Fruit fly (Drosophila melanogaster) whole organism, embryonic: ENCODE data around the gene CG13384.
A peak's percentile ranks its signal among the peaks of the same experiment; 100 is the strongest.

Experiments
- Aef1 ChIP-seq: fragments of 200-800 bp; sonication (Bioruptor generic); IDR thresholded peaks from 3 replicates; pipeline ENCODE4 v1.3.6; 2022; ENCODE audit warnings: missing biosample characterization, missing genetic modification characterization
- Asciz ChIP-seq: fragments of 200-800 bp; sonication (Bioruptor generic); optimal IDR thresholded peaks from 2 replicates; lab custom pipeline; 2017; ENCODE audit warnings: missing biosample characterization, mild to moderate bottlenecking, missing genetic modification characterization, missing genetic modification reagents
- B-H1 ChIP-seq: fragments of 200-800 bp; sonication (Bioruptor generic); IDR thresholded peaks from 3 replicates; pipeline ENCODE4 v1.3.6; 2022; ENCODE audit warnings: missing biosample characterization, missing genetic modification characterization
- CG1024 ChIP-seq: fragments of 200-800 bp; sonication (Bioruptor generic); IDR thresholded peaks from 2 replicates; pipeline ENCODE4 v1.3.6; 2022; ENCODE audit warnings: missing biosample characterization, missing genetic modification characterization
- CG10267 ChIP-seq: fragments of 200-800 bp; sonication (Bioruptor generic); optimal IDR thresholded peaks from 2 replicates; lab custom pipeline; 2018; ENCODE audit warnings: missing biosample characterization, mild to moderate bottlenecking, missing genetic modification characterization, moderate library complexity
- CG11398 ChIP-seq: fragments of 200-800 bp; sonication (Bioruptor generic); optimal IDR thresholded peaks from 2 replicates; lab custom pipeline; 2016; ENCODE audit warnings: missing biosample characterization, missing genetic modification characterization
- CG1233 ChIP-seq: fragments of 200-800 bp; sonication (Bioruptor generic); optimal IDR thresholded peaks from 4 replicates; lab custom pipeline; 2018; ENCODE audit warnings: missing biosample characterization, mild to moderate bottlenecking, missing genetic modification characterization
- CG14860 ChIP-seq: fragments of 200-800 bp; sonication (Bioruptor generic); IDR thresholded peaks from 3 replicates; pipeline ENCODE4 v1.3.6; 2022; ENCODE audit warnings: missing biosample characterization, missing genetic modification characterization; ENCODE audit not compliant: partially characterized antibody
- CG15514 ChIP-seq: fragments of 200-800 bp; sonication (Bioruptor generic); optimal IDR thresholded peaks from 3 replicates; lab custom pipeline; 2017; ENCODE audit warnings: missing biosample characterization, missing genetic modification characterization, mild to moderate bottlenecking, moderate library complexity, missing genetic modification reagents
- CG17612 ChIP-seq: fragments of 200-800 bp; sonication (Bioruptor generic); IDR thresholded peaks from 2 replicates; pipeline ENCODE4 v1.3.6; 2022; ENCODE audit warnings: missing biosample characterization, missing genetic modification characterization
- CG2120 ChIP-seq: fragments of 200-800 bp; sonication (Bioruptor generic); optimal IDR thresholded peaks from 3 replicates; lab custom pipeline; 2016; ENCODE audit warnings: missing biosample characterization, missing genetic modification characterization
- CG2129 ChIP-seq: fragments of 200-800 bp; sonication (Bioruptor generic); IDR thresholded peaks from 2 replicates; pipeline ENCODE4 v1.3.6; 2022; ENCODE audit warnings: missing biosample characterization, missing genetic modification characterization; ENCODE audit not compliant: partially characterized antibody
- CG32767 ChIP-seq: fragments of 200-800 bp; sonication (Bioruptor generic); IDR thresholded peaks from 2 replicates; pipeline ENCODE4 v1.3.6; 2022; ENCODE audit warnings: missing biosample characterization, missing genetic modification characterization
- CG3407 ChIP-seq: fragments of 200-800 bp; sonication (Bioruptor generic); optimal IDR thresholded peaks from 2 replicates; lab custom pipeline; 2018; ENCODE audit warnings: missing biosample characterization, mild to moderate bottlenecking, missing genetic modification characterization
- CG7786 ChIP-seq: fragments of 200-800 bp; sonication (Bioruptor generic); optimal IDR thresholded peaks from 2 replicates; lab custom pipeline; 2016; ENCODE audit warnings: missing biosample characterization, missing genetic modification characterization
- CG8089 ChIP-seq: fragments of 200-800 bp; sonication (Bioruptor generic); optimal IDR thresholded peaks from 3 replicates; lab custom pipeline; 2016; ENCODE audit warnings: missing biosample characterization, missing genetic modification characterization
- D19B ChIP-seq: fragments of 200-800 bp; sonication (Bioruptor generic); optimal IDR thresholded peaks from 2 replicates; lab custom pipeline; 2017; ENCODE audit warnings: missing biosample characterization, mild to moderate bottlenecking, missing genetic modification characterization
- Eip74EF ChIP-seq, 2 experiments: fragments of 200-800 bp in 1 of 2; fragments of >200 bp in 1 of 2; sonication (Bioruptor generic) in 1 of 2; optimal IDR thresholded peaks; 2 replicates each; lab custom pipeline; 2017 to 2019; ENCODE audit warnings: missing biosample characterization in 2 of 2, missing genetic modification characterization in 2 of 2, mild to moderate bottlenecking in 1 of 2, moderate library complexity in 1 of 2
- Gug ChIP-seq: fragments of 200-800 bp; sonication (Bioruptor generic); IDR thresholded peaks from 4 replicates; pipeline ENCODE4 v1.3.6; 2022; ENCODE audit warnings: missing biosample characterization, missing genetic modification characterization
- HmgD ChIP-seq: fragments of 200-800 bp; sonication (Bioruptor generic); optimal IDR thresholded peaks from 3 replicates; lab custom pipeline; 2016; ENCODE audit warnings: missing biosample characterization, missing genetic modification characterization
- Lim3 ChIP-seq: fragments of 200-800 bp; sonication (Bioruptor generic); IDR thresholded peaks from 2 replicates; pipeline ENCODE4 v1.3.6; 2022; ENCODE audit warnings: missing biosample characterization, missing genetic modification characterization
- Med ChIP-seq: fragments of 200-800 bp; sonication (Bioruptor generic); peaks from one replicate; lab custom pipeline; 2016; ENCODE audit warnings: missing biosample characterization, missing genetic modification characterization, mild to moderate bottlenecking, inconsistent platforms, moderate library complexity
- Mes4 ChIP-seq: fragments of 200-800 bp; sonication (Bioruptor generic); optimal IDR thresholded peaks from 2 replicates; lab custom pipeline; 2016; ENCODE audit warnings: missing biosample characterization, missing genetic modification characterization
- Ravus ChIP-seq: fragments of 200-800 bp; sonication (Bioruptor generic); IDR thresholded peaks from 2 replicates; pipeline ENCODE4 v1.3.6; 2022; ENCODE audit warnings: missing biosample characterization, missing genetic modification characterization
- Rx ChIP-seq: fragments of 200-800 bp; sonication (Bioruptor generic); IDR thresholded peaks from 2 replicates; pipeline ENCODE4 v1.3.6; 2022; ENCODE audit warnings: missing biosample characterization, missing genetic modification characterization
- Side ChIP-seq: fragments of 200-800 bp; sonication (Bioruptor generic); optimal IDR thresholded peaks from 2 replicates; lab custom pipeline; 2016; ENCODE audit warnings: missing biosample characterization, missing genetic modification characterization
- Sox100B ChIP-seq: fragments of 200-800 bp; sonication (Bioruptor generic); optimal IDR thresholded peaks from 3 replicates; lab custom pipeline; 2018; ENCODE audit warnings: missing biosample characterization, mild to moderate bottlenecking, missing genetic modification characterization
- br ChIP-seq: fragments of >200 bp; optimal IDR thresholded peaks from 2 replicates; lab custom pipeline; 2017
- corto ChIP-seq: fragments of 200-800 bp; sonication (Bioruptor generic); optimal IDR thresholded peaks from 2 replicates; lab custom pipeline; 2016; ENCODE audit warnings: missing biosample characterization, mild to moderate bottlenecking, missing genetic modification characterization, moderate library complexity
- dm ChIP-seq: fragments of 200-800 bp; sonication (Bioruptor generic); optimal IDR thresholded peaks from 3 replicates; lab custom pipeline; 2016; ENCODE audit warnings: missing biosample characterization, missing genetic modification characterization
- dmrt11E ChIP-seq: fragments of 200-800 bp; sonication (Bioruptor generic); optimal IDR thresholded peaks from 3 replicates; lab custom pipeline; 2018; ENCODE audit warnings: missing biosample characterization, mild to moderate bottlenecking, missing genetic modification characterization, moderate library complexity
- dysf ChIP-seq: fragments of 200-800 bp; sonication (Bioruptor generic); IDR thresholded peaks from 3 replicates; pipeline ENCODE4 v1.3.6; 2022; ENCODE audit warnings: missing biosample characterization, missing genetic modification characterization
- ems ChIP-seq: fragments of 200-800 bp; sonication (Bioruptor generic); optimal IDR thresholded peaks from 3 replicates; lab custom pipeline; 2016; ENCODE audit warnings: missing biosample characterization, missing genetic modification characterization
- eve ChIP-seq, 2 experiments: fragments of >200 bp; optimal IDR thresholded peaks; 2 replicates each; lab custom pipeline; 2017; ENCODE audit warnings: missing biosample characterization in 2 of 2, missing genetic modification characterization in 2 of 2
- fd3F ChIP-seq: fragments of 200-800 bp; sonication (Bioruptor generic); optimal IDR thresholded peaks from 2 replicates; lab custom pipeline; 2018; ENCODE audit warnings: missing biosample characterization, mild to moderate bottlenecking, missing genetic modification characterization, moderate library complexity
- gcm2 ChIP-seq: fragments of 200-800 bp; sonication (Bioruptor generic); optimal IDR thresholded peaks from 2 replicates; lab custom pipeline; 2016; ENCODE audit warnings: missing biosample characterization, missing genetic modification characterization
- gsb-n ChIP-seq: fragments of 200-800 bp; sonication (Bioruptor generic); optimal IDR thresholded peaks from 3 replicates; lab custom pipeline; 2018; ENCODE audit warnings: missing biosample characterization, mild to moderate bottlenecking, missing genetic modification characterization
- jigr1 ChIP-seq: fragments of 200-800 bp; sonication (Bioruptor generic); IDR thresholded peaks from 3 replicates; pipeline ENCODE4 v1.3.6; 2022; ENCODE audit warnings: missing biosample characterization, missing genetic modification characterization
- jumu ChIP-seq: fragments of 200-800 bp; sonication (Bioruptor generic); optimal IDR thresholded peaks from 3 replicates; lab custom pipeline; 2016; ENCODE audit warnings: missing biosample characterization, missing genetic modification characterization
- knrl ChIP-seq: fragments of 200-800 bp; sonication (Bioruptor generic); IDR thresholded peaks from 3 replicates; pipeline ENCODE4 v1.3.6; 2022; ENCODE audit warnings: missing biosample characterization, missing genetic modification characterization; ENCODE audit not compliant: partially characterized antibody
- pb ChIP-seq: fragments of 200-800 bp; sonication (Bioruptor generic); optimal IDR thresholded peaks from 3 replicates; lab custom pipeline; 2016; ENCODE audit warnings: missing biosample characterization, missing genetic modification characterization
- pita ChIP-seq: fragments of 200-800 bp; sonication (Bioruptor generic); optimal IDR thresholded peaks from 2 replicates; lab custom pipeline; 2017; ENCODE audit warnings: missing biosample characterization, mild to moderate bottlenecking, missing genetic modification characterization
- pnt ChIP-seq: fragments of 200-800 bp; sonication (Bioruptor generic); optimal IDR thresholded peaks from 3 replicates; lab custom pipeline; 2016; ENCODE audit warnings: missing biosample characterization, missing genetic modification characterization
- sd ChIP-seq: fragments of 200-800 bp; sonication (Bioruptor generic); optimal IDR thresholded peaks from 3 replicates; lab custom pipeline; 2018; ENCODE audit warnings: missing biosample characterization, mild to moderate bottlenecking, missing genetic modification characterization, moderate library complexity
- seq ChIP-seq: fragments of 200-800 bp; sonication (Bioruptor generic); IDR thresholded peaks from 2 replicates; pipeline ENCODE4 v1.3.6; 2022; ENCODE audit warnings: missing biosample characterization, missing genetic modification characterization
- sisA ChIP-seq: fragments of 200-800 bp; sonication (Bioruptor generic); IDR thresholded peaks from 2 replicates; pipeline ENCODE4 v1.3.6; 2022; ENCODE audit warnings: missing biosample characterization, missing genetic modification characterization
- sqz ChIP-seq: fragments of 200-800 bp; sonication (Bioruptor generic); optimal IDR thresholded peaks from 3 replicates; lab custom pipeline; 2018; ENCODE audit warnings: missing biosample characterization, mild to moderate bottlenecking, missing genetic modification characterization
- ttk ChIP-seq: fragments of 200-800 bp; sonication (Bioruptor generic); IDR thresholded peaks from 2 replicates; pipeline ENCODE4 v2.1.2; 2022; ENCODE audit warnings: missing biosample characterization, missing genetic modification characterization
- tup ChIP-seq: fragments of 200-800 bp; sonication (Bioruptor generic); optimal IDR thresholded peaks from 2 replicates; lab custom pipeline; 2016; ENCODE audit warnings: missing biosample characterization, mild to moderate bottlenecking, missing genetic modification characterization, moderate library complexity
- vnd ChIP-seq: fragments of 200-800 bp; sonication (Bioruptor generic); IDR thresholded peaks from 3 replicates; pipeline ENCODE4 v1.3.6; 2022; ENCODE audit warnings: missing biosample characterization, missing genetic modification characterization; ENCODE audit not compliant: partially characterized antibody

CG13384 gene

dm6 chr2L:8364006-8364956, 20.0 kb upstream of the CG13384 start, which contains the start of the genes RpS13 and CSN8 (continued):
- TF ChIP-seq sqz (GFP tag; lab: Kevin White, UChicago): peak; percentile 28
- no peak for TF ChIP-seq Side (GFP tag; lab: Kevin White, UChicago)
- no peak for TF ChIP-seq corto (GFP tag; lab: Kevin White, UChicago)
- no peak for TF ChIP-seq jumu (GFP tag; lab: Kevin White, UChicago)
- TF ChIP-seq CG17612 (GFP tag; lab: Robert Waterston, UW): no peak
- peak; percentile 61 for TF ChIP-seq Med
- peak; percentile 92 for TF ChIP-seq dm (GFP tag; lab: Kevin White, UChicago)
- no peak for TF ChIP-seq pb (GFP tag; lab: Kevin White, UChicago)
- no peak for TF ChIP-seq Aef1
- no peak for TF ChIP-seq ttk (GFP tag; lab: Robert Waterston, UW)
- peak; percentile 91 for TF ChIP-seq CG2129 (GFP tag; lab: Robert Waterston, UW)
- peak; percentile 60 for TF ChIP-seq CG15514 (GFP tag; lab: Kevin White, UChicago)
- TF ChIP-seq dmrt11E (tag; lab: Kevin White, UChicago): no peak
- TF ChIP-seq seq (GFP tag; lab: Robert Waterston, UW): no peak
- TF ChIP-seq fd3F (GFP tag; lab: Kevin White, UChicago): no peak
- no peak for TF ChIP-seq B-H1 (GFP tag; lab: Robert Waterston, UW)
- no peak for TF ChIP-seq gcm2 (GFP tag; lab: Kevin White, UChicago)
- TF ChIP-seq CG10267 (tag; lab: Kevin White, UChicago): peak; percentile 63
- TF ChIP-seq Sox100B (GFP tag; lab: Kevin White, UChicago): no peak
- TF ChIP-seq tup (GFP tag; lab: Kevin White, UChicago): no peak
- 0 out of 2 replicates have a peak, but pooled peaks have one; percentile 17 for TF ChIP-seq CG32767 (GFP tag; lab: Robert Waterston, UW)
- TF ChIP-seq jigr1: no peak
- TF ChIP-seq Lim3 (GFP tag; lab: Robert Waterston, UW): no peak
- TF ChIP-seq CG7786 (GFP tag; lab: Kevin White, UChicago): no peak
- no peak for TF ChIP-seq pita (GFP tag; lab: Kevin White, UChicago)
- TF ChIP-seq CG14860 (GFP tag; lab: Robert Waterston, UW): peak; percentile 92
- no peak for TF ChIP-seq dysf (GFP tag; lab: Robert Waterston, UW)
- TF ChIP-seq CG1233 (GFP tag; lab: Kevin White, UChicago): peak; percentile 12
- no peak for TF ChIP-seq ems (GFP tag; lab: Kevin White, UChicago)
- TF ChIP-seq gsb-n (tag; lab: Kevin White, UChicago): no peak
- TF ChIP-seq CG2120 (GFP tag; lab: Kevin White, UChicago): no peak
- TF ChIP-seq eve (GFP tag; optimal IDR thresholded peaks at IDR 0.05; lab: Kevin White, UChicago): peak in 1 of 2 experiments; percentile 69
- TF ChIP-seq Rx (GFP tag; lab: Robert Waterston, UW): no peak
- no peak for TF ChIP-seq CG8089 (GFP tag; lab: Kevin White, UChicago)
- no peak for TF ChIP-seq br
- no peak for TF ChIP-seq Eip74EF (GFP tag; optimal IDR thresholded peaks at IDR 0.05; lab: Kevin White, UChicago)
- peak; percentile 90 for TF ChIP-seq vnd (GFP tag; lab: Robert Waterston, UW)
- peak; percentile 26 for TF ChIP-seq Mes4 (GFP tag; lab: Kevin White, UChicago)
- no peak for TF ChIP-seq pnt
- TF ChIP-seq sd (tag; lab: Kevin White, UChicago): peak; percentile 27
- TF ChIP-seq CG3407: no peak
- peak; percentile 37 for TF ChIP-seq Asciz (GFP tag; lab: Kevin White, UChicago)
- no peak for TF ChIP-seq Ravus (GFP tag; lab: Robert Waterston, UW)
- TF ChIP-seq Gug (GFP tag; lab: Robert Waterston, UW): no peak
- no peak for TF ChIP-seq CG11398 (GFP tag; lab: Kevin White, UChicago)
- TF ChIP-seq sisA (GFP tag; lab: Robert Waterston, UW): no peak
- TF ChIP-seq HmgD: no peak
- no peak for TF ChIP-seq D19B (GFP tag; lab: Kevin White, UChicago)
- no peak for TF ChIP-seq CG1024 (GFP tag; lab: Robert Waterston, UW)
- TF ChIP-seq knrl (GFP tag; lab: Robert Waterston, UW): peak; percentile 95
